Fruit fly (Drosophila melanogaster) whole organism, embryonic: ENCODE results near the gene sick.

Source experiments
- CG10462 ChIP-seq: fragments of 200-800 bp; sonication (Bioruptor generic); optimal IDR thresholded peaks from 2 replicates; lab custom pipeline; 2016; ENCODE audit warnings: missing biosample characterization, missing genetic modification characterization
- CG13296 ChIP-seq: fragments of 200-800 bp; sonication (Bioruptor generic); optimal IDR thresholded peaks from 3 replicates; lab custom pipeline; 2018; ENCODE audit warnings: missing biosample characterization, mild to moderate bottlenecking, missing genetic modification characterization
- CG15269 ChIP-seq: fragments of 200-800 bp; sonication (Bioruptor generic); optimal IDR thresholded peaks from 2 replicates; lab custom pipeline; 2018; ENCODE audit warnings: missing biosample characterization, mild to moderate bottlenecking, missing genetic modification characterization, moderate library complexity
- CG15696 ChIP-seq: fragments of 200-800 bp; sonication (Bioruptor generic); optimal IDR thresholded peaks from 2 replicates; lab custom pipeline; 2019; ENCODE audit warnings: missing biosample characterization, mild to moderate bottlenecking, missing genetic modification characterization, moderate library complexity
- CG17328 ChIP-seq: fragments of 200-800 bp; sonication (Bioruptor generic); IDR thresholded peaks from 2 replicates; pipeline ENCODE4 v1.3.6; 2022; ENCODE audit warnings: missing biosample characterization, missing genetic modification characterization
- CG2678 ChIP-seq: fragments of 200-800 bp; sonication (Bioruptor generic); optimal IDR thresholded peaks from 3 replicates; lab custom pipeline; 2019; ENCODE audit warnings: missing biosample characterization, mild to moderate bottlenecking, missing genetic modification characterization, moderate library complexity
- CG34376 ChIP-seq: fragments of 200-800 bp; sonication (Bioruptor generic); optimal IDR thresholded peaks from 2 replicates; lab custom pipeline; 2018; ENCODE audit warnings: missing biosample characterization, mild to moderate bottlenecking, missing genetic modification characterization
- CG43689 ChIP-seq: fragments of 200-800 bp; sonication (Bioruptor generic); IDR thresholded peaks from 2 replicates; pipeline ENCODE4 v1.3.6; 2022; ENCODE audit warnings: missing biosample characterization, missing genetic modification characterization
- CG6254 ChIP-seq: fragments of 200-800 bp; sonication (Bioruptor generic); optimal IDR thresholded peaks from 3 replicates; lab custom pipeline; 2017; ENCODE audit warnings: mild to moderate bottlenecking, missing biosample characterization, missing genetic modification reagents, missing genetic modification characterization
- CG6689 ChIP-seq: fragments of 200-800 bp; sonication (Bioruptor generic); IDR thresholded peaks from 2 replicates; pipeline ENCODE4 v1.3.6; 2022; ENCODE audit warnings: missing biosample characterization, missing genetic modification characterization
- CG8290 ChIP-seq, 3 experiments: fragments of 200-800 bp; sonication (Bioruptor generic); optimal IDR thresholded peaks; 2 replicates each; lab custom pipeline; 2016 to 2019; ENCODE audit warnings: missing biosample characterization in 3 of 3, missing genetic modification characterization in 3 of 3, mild to moderate bottlenecking in 2 of 3, moderate library complexity in 1 of 3
- CG8388 ChIP-seq: fragments of 200-800 bp; sonication (Bioruptor generic); optimal IDR thresholded peaks from 2 replicates; lab custom pipeline; 2019; ENCODE audit warnings: missing biosample characterization, mild to moderate bottlenecking, missing genetic modification characterization, moderate library complexity
- D ChIP-seq, 2 experiments: fragments of 200-800 bp in 1 of 2; fragments of >200 bp in 1 of 2; sonication (Bioruptor generic) in 1 of 2; optimal IDR thresholded peaks; 2 replicates in 1 of 2; 3 replicates in 1 of 2; lab custom pipeline; 2017; ENCODE audit warnings: mild to moderate bottlenecking in 1 of 2, missing biosample characterization in 1 of 2, missing genetic modification characterization in 1 of 2, missing genetic modification reagents in 1 of 2
- Drgx ChIP-seq: fragments of 200-800 bp; sonication (Bioruptor generic); IDR thresholded peaks from 2 replicates; pipeline ENCODE4 v1.3.6; 2022; ENCODE audit warnings: missing biosample characterization, missing genetic modification characterization
- Ets65A ChIP-seq: fragments of 200-800 bp; sonication (Bioruptor generic); peaks from one replicate; lab custom pipeline; 2016; ENCODE audit warnings: missing biosample characterization, missing genetic modification characterization
- Fer2 ChIP-seq: fragments of 200-800 bp; sonication (Bioruptor generic); optimal IDR thresholded peaks from 2 replicates; lab custom pipeline; 2018; ENCODE audit warnings: missing biosample characterization, mild to moderate bottlenecking, missing genetic modification characterization, moderate library complexity
- Hmr ChIP-seq: fragments of 200-800 bp; sonication (Bioruptor generic); optimal IDR thresholded peaks from 3 replicates; lab custom pipeline; 2017; ENCODE audit warnings: mild to moderate bottlenecking, missing biosample characterization, missing genetic modification reagents, missing genetic modification characterization
- MESR4 ChIP-seq: fragments of 200-800 bp; sonication (Bioruptor generic); optimal IDR thresholded peaks from 2 replicates; lab custom pipeline; 2018; ENCODE audit warnings: missing biosample characterization, mild to moderate bottlenecking, missing genetic modification characterization, moderate library complexity
- Med ChIP-seq: fragments of 200-800 bp; sonication (Bioruptor generic); peaks from one replicate; lab custom pipeline; 2016; ENCODE audit warnings: missing biosample characterization, missing genetic modification characterization, mild to moderate bottlenecking, inconsistent platforms, moderate library complexity
- Nf-YC ChIP-seq: fragments of 200-800 bp; optimal IDR thresholded peaks from 3 replicates; lab custom pipeline; 2019; ENCODE audit warnings: missing biosample characterization, mild to moderate bottlenecking, missing genetic modification characterization, moderate library complexity
- Pdp1 ChIP-seq, 2 experiments: fragments of 200-800 bp; sonication (Bioruptor generic); optimal IDR thresholded peaks; 3 replicates each; lab custom pipeline; 2016; ENCODE audit warnings: missing biosample characterization in 2 of 2, missing genetic modification characterization in 2 of 2, mild to moderate bottlenecking in 1 of 2, moderate library complexity in 1 of 2
- Ravus ChIP-seq: fragments of 200-800 bp; sonication (Bioruptor generic); IDR thresholded peaks from 2 replicates; pipeline ENCODE4 v1.3.6; 2022; ENCODE audit warnings: missing biosample characterization, missing genetic modification characterization
- ci ChIP-seq: fragments of 200-800 bp; sonication (Bioruptor generic); IDR thresholded peaks from 3 replicates; pipeline ENCODE4 v1.3.6; 2022; ENCODE audit warnings: missing biosample characterization, missing genetic modification characterization
- dmrt11E ChIP-seq: fragments of 200-800 bp; sonication (Bioruptor generic); optimal IDR thresholded peaks from 3 replicates; lab custom pipeline; 2018; ENCODE audit warnings: missing biosample characterization, mild to moderate bottlenecking, missing genetic modification characterization, moderate library complexity
- dysf ChIP-seq: fragments of 200-800 bp; sonication (Bioruptor generic); IDR thresholded peaks from 3 replicates; pipeline ENCODE4 v1.3.6; 2022; ENCODE audit warnings: missing biosample characterization, missing genetic modification characterization
- gsb-n ChIP-seq: fragments of 200-800 bp; sonication (Bioruptor generic); optimal IDR thresholded peaks from 3 replicates; lab custom pipeline; 2018; ENCODE audit warnings: missing biosample characterization, mild to moderate bottlenecking, missing genetic modification characterization
- kay ChIP-seq: fragments of 200-800 bp; sonication (Bioruptor generic); optimal IDR thresholded peaks from 2 replicates; lab custom pipeline; 2016; ENCODE audit warnings: missing biosample characterization, missing genetic modification characterization
- lab ChIP-seq: fragments of 200-800 bp; sonication (Bioruptor generic); optimal IDR thresholded peaks from 3 replicates; lab custom pipeline; 2017; ENCODE audit warnings: missing biosample characterization, missing genetic modification characterization, mild to moderate bottlenecking, moderate library complexity, missing genetic modification reagents
- maf-S ChIP-seq: fragments of 200-800 bp; sonication (Bioruptor generic); optimal IDR thresholded peaks from 2 replicates; lab custom pipeline; 2016; ENCODE audit warnings: missing biosample characterization, missing genetic modification characterization
- org-1 ChIP-seq: fragments of 200-800 bp; sonication (Bioruptor generic); optimal IDR thresholded peaks from 2 replicates; lab custom pipeline; 2017; ENCODE audit warnings: missing biosample characterization, missing genetic modification characterization
- sens ChIP-seq: fragments of 200-800 bp; sonication (Bioruptor generic); peaks from one replicate; lab custom pipeline; 2016; ENCODE audit warnings: missing biosample characterization, missing genetic modification characterization
- sens-2 ChIP-seq: fragments of 200-800 bp; sonication (Bioruptor generic); IDR thresholded peaks from 2 replicates; pipeline ENCODE4 v1.3.6; 2022; ENCODE audit warnings: missing biosample characterization, missing genetic modification characterization
- vfl ChIP-seq: fragments of 200-800 bp; sonication (Bioruptor generic); optimal IDR thresholded peaks from 2 replicates; lab custom pipeline; 2016; ENCODE audit warnings: missing biosample characterization, missing genetic modification characterization
- zfh1 ChIP-seq: fragments of 200-800 bp; sonication (Bioruptor generic); IDR thresholded peaks from 3 replicates; pipeline ENCODE4 v1.3.6; 2022; ENCODE audit warnings: missing biosample characterization, missing genetic modification characterization

Gene sick

dm6 chr2L:19961585-19961984 is 165.4 kb downstream of the sick start, which contains the start of gene CG42866:
Gene CG42866, minus strand, starts transcription at chr2L:19961685.
- peak; percentile 42 for TF ChIP-seq Med (GFP tag; lab: Kevin White, UChicago)
- TF ChIP-seq sens: peak; percentile 13
- TF ChIP-seq CG43689 (GFP tag; lab: Robert Waterston, UW): no peak

DNA sequence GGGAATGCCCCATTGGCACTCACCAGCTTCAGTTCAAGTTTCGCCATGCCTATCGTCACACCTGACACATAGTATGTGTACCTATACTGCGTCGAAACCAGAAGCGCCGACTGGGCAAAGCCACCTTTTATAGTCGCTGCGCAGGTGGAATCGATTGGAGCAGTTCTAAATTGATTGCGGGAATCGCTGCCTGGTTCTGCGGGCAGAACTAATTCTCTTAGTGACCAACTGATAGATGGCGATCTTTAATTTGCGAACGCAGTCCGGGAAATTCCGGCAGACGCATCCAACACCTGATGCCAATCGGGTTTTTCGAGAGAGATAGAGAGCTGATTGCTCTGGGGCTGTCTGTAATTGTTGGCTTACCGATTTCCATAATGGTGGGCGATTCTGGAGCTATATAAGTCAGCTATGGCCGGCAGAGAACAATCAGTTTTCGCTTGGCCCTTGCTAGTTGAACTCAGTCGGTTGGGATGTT is 166.1 kb downstream of the sick start, which contains the start of the genes CG13965 and CG16772:
TSS of gene CG13965 (minus strand) at position 101 of the 478 bp plus-strand sequence.
TSS of gene CG16772 (plus strand) at position 428 of the 478 bp plus-strand sequence.
- TF ChIP-seq dysf (GFP tag; lab: Robert Waterston, UW): 0 out of 3 replicates have a peak, but pooled peaks have one; percentile 15
- no peak for TF ChIP-seq vfl (GFP tag; lab: Kevin White, UChicago)
- no peak for TF ChIP-seq CG17328

DNA sequence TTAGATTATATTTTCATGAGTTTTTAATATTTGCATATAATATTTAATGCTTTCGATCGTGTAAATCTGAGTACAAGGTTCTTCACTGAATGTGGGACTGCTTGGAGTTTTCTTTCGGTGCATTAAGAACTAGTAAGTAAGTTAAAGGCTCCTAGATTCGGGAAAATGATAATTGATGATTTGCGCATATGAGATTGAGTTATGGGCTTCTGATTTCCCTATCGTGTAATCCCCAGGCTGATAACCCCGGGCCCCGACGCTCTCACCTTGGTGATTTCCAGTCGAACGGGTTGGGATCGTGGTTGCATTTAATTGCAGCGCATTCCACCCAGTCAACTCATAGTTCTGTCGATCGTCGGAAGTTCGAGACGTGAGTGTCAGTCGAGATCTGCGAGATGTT is 167.7 kb downstream of the sick start, which contains the start of gene CG10680:
TSS of gene CG10680 (plus strand) at position 301 of the 400 bp plus-strand sequence.
- TF ChIP-seq gsb-n (no peak), D (optimal IDR thresholded peaks at IDR 0.05; lab: Kevin White, UChicago) (no peak), D (GFP tag; optimal IDR thresholded peaks at IDR 0.05; lab: Kevin White, UChicago) (no peak), dmrt11E (tag; lab: Kevin White, UChicago) (no peak), MESR4 (no peak), Drgx (no peak), Fer2 (tag; lab: Kevin White, UChicago) (no peak), sens-2 (GFP tag; lab: Robert Waterston, UW) (no peak)

DNA sequence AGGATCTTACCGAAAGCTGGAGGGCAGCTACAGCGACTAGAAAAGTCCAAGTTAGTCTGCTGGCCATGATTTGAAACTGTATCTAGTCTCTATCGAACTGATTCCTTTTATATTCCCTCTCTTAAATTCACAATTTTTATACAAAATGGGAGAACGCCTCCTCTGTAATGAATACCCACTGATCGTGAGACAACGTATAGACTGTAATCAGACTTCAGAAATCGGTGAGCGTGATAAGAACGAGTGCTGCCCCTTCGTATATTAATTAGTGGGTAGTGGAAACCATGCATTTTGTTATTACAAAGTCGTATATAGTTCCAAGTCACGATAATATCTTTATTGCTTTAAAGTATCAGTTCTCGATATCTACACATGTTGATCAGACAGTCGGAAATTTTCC is 170.2 kb downstream of the sick start, which contains the start of gene OS9:
TSS of gene OS9 (minus strand) at position 101 of the 400 bp plus-strand sequence.
- no peak for TF ChIP-seq Nf-YC (tag; lab: Kevin White, UChicago)
- no peak for TF ChIP-seq CG6689
- TF ChIP-seq CG15696 (tag; lab: Kevin White, UChicago): no peak

DNA sequence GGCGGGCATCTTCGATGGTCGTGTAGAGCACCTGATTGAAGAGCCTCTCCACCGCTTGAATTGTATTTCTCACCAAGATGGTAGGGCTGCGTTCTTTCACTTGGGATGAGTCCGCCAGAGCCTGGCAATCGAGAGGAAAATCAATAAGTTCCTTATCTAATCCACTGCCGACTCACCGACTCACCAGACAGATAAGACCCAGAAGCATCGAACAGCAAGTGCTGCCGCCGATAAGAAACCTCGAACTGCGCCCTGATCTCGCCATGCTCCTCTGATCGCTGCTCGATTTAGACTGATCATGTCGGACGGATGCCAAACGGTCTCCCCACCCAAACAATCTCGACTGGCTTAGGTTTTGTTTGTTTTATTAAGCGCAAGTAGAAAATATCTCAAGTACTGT is 171.2 kb downstream of the sick start, which contains the start of gene Hf:
TSS of gene Hf (minus strand) at position 296 of the 400 bp plus-strand sequence.
- TF ChIP-seq CG8290 (GFP tag; optimal IDR thresholded peaks at IDR 0.05; lab: Kevin White, UChicago) (no peak), CG8290 (tag; optimal IDR thresholded peaks at IDR 0.05; lab: Kevin White, UChicago) (no peak), CG10462 (no peak), CG8388 (GFP tag; lab: Kevin White, UChicago) (no peak), Ravus (GFP tag; lab: Robert Waterston, UW) (no peak), CG34376 (GFP tag; lab: Kevin White, UChicago) (peak; percentile 19), zfh1 (GFP tag; lab: Robert Waterston, UW) (no peak), kay (GFP tag; lab: Kevin White, UChicago) (no peak)

dm6 chr2L:19987875-19988665 is 191.9 kb downstream of the sick start:
- TF ChIP-seq Ets65A (GFP tag; lab: Kevin White, UChicago) (peak; percentile 65), CG2678 (tag; lab: Kevin White, UChicago) (peak; percentile 15), CG15269 (tag; lab: Kevin White, UChicago) (peak; percentile 2), Med (GFP tag; lab: Kevin White, UChicago) (peak; percentile 63), lab (GFP tag; lab: Kevin White, UChicago) (peak; percentile 30), sens (peak; percentile 57), ci (GFP tag; lab: Robert Waterston, UW) (0 out of 3 replicates have a peak, but pooled peaks have one; percentile 30), maf-S (GFP tag; lab: Kevin White, UChicago) (no peak), org-1 (no peak), CG13296 (GFP tag; lab: Kevin White, UChicago) (peak; percentile 7), Hmr (GFP tag; lab: Kevin White, UChicago) (peak; percentile 17), Pdp1 (GFP tag; optimal IDR thresholded peaks at IDR 0.05; lab: Kevin White, UChicago) (peak in 1 of 2 experiments; percentile 58), CG6254 (GFP tag; lab: Kevin White, UChicago) (no peak)
- TF ChIP-seq, all 482 proteins: peak for 10
